Fruit fly (Drosophila melanogaster) whole organism, embryonic: ENCODE measurements around the gene CG12206.

Source experiments
- B-H2 ChIP-seq: fragments of 200-800 bp; sonication (Bioruptor generic); optimal IDR thresholded peaks from 2 replicates; lab custom pipeline; 2018; ENCODE audit warnings: missing biosample characterization, mild to moderate bottlenecking, missing genetic modification characterization
- Bdp1 ChIP-seq: fragments of 200-800 bp; sonication (Bioruptor generic); optimal IDR thresholded peaks from 3 replicates; lab custom pipeline; 2016; ENCODE audit warnings: missing biosample characterization, missing genetic modification characterization
- CG11696 ChIP-seq: fragments of 200-800 bp; sonication (Bioruptor generic); IDR thresholded peaks from 2 replicates; pipeline ENCODE4 v1.3.6; 2022; ENCODE audit warnings: missing biosample characterization, missing genetic modification characterization
- CG12104 ChIP-seq: fragments of 200-800 bp; sonication (Bioruptor generic); optimal IDR thresholded peaks from 3 replicates; lab custom pipeline; 2016; ENCODE audit warnings: missing biosample characterization, missing genetic modification characterization
- CG1233 ChIP-seq: fragments of 200-800 bp; sonication (Bioruptor generic); optimal IDR thresholded peaks from 4 replicates; lab custom pipeline; 2018; ENCODE audit warnings: missing biosample characterization, mild to moderate bottlenecking, missing genetic modification characterization
- CG12942 ChIP-seq: fragments of 200-800 bp; sonication (Bioruptor generic); optimal IDR thresholded peaks from 3 replicates; lab custom pipeline; 2016; ENCODE audit warnings: missing biosample characterization, missing genetic modification characterization
- CG14050 ChIP-seq: fragments of 200-800 bp; sonication (Bioruptor generic); IDR thresholded peaks from 3 replicates; pipeline ENCODE4 v1.3.6; 2022; ENCODE audit warnings: missing biosample characterization, missing genetic modification characterization
- CG15269 ChIP-seq: fragments of 200-800 bp; sonication (Bioruptor generic); optimal IDR thresholded peaks from 2 replicates; lab custom pipeline; 2018; ENCODE audit warnings: missing biosample characterization, mild to moderate bottlenecking, missing genetic modification characterization, moderate library complexity
- CG15514 ChIP-seq: fragments of 200-800 bp; sonication (Bioruptor generic); optimal IDR thresholded peaks from 3 replicates; lab custom pipeline; 2017; ENCODE audit warnings: missing biosample characterization, missing genetic modification characterization, mild to moderate bottlenecking, moderate library complexity, missing genetic modification reagents
- CG16863 ChIP-seq: fragments of 200-800 bp; sonication (Bioruptor generic); optimal IDR thresholded peaks from 3 replicates; lab custom pipeline; 2016; ENCODE audit warnings: missing biosample characterization, missing genetic modification characterization
- CG17612 ChIP-seq: fragments of 200-800 bp; sonication (Bioruptor generic); IDR thresholded peaks from 2 replicates; pipeline ENCODE4 v1.3.6; 2022; ENCODE audit warnings: missing biosample characterization, missing genetic modification characterization
- CG17829 ChIP-seq: fragments of 200-800 bp; optimal IDR thresholded peaks from 2 replicates; lab custom pipeline; 2019; ENCODE audit warnings: missing biosample characterization, mild to moderate bottlenecking, missing genetic modification characterization, moderate library complexity
- CG1792 ChIP-seq: fragments of 200-800 bp; sonication (Bioruptor generic); optimal IDR thresholded peaks from 2 replicates; lab custom pipeline; 2016; ENCODE audit warnings: missing biosample characterization, missing genetic modification characterization
- CG18262 ChIP-seq: fragments of 200-800 bp; optimal IDR thresholded peaks from 3 replicates; lab custom pipeline; 2019; ENCODE audit warnings: missing biosample characterization, mild to moderate bottlenecking, missing genetic modification characterization, moderate library complexity
- CG18764 ChIP-seq: fragments of 200-800 bp; sonication (Bioruptor generic); optimal IDR thresholded peaks from 3 replicates; lab custom pipeline; 2016; ENCODE audit warnings: missing biosample characterization, missing genetic modification characterization
- CG2116 ChIP-seq: fragments of 200-800 bp; sonication (Bioruptor generic); optimal IDR thresholded peaks from 3 replicates; lab custom pipeline; 2018; ENCODE audit warnings: missing biosample characterization, mild to moderate bottlenecking, missing genetic modification characterization
- CG4820 ChIP-seq: fragments of 200-800 bp; sonication (Bioruptor generic); optimal IDR thresholded peaks from 3 replicates; lab custom pipeline; 2016; ENCODE audit warnings: missing biosample characterization, missing genetic modification characterization
- CrebB ChIP-seq: fragments of 200-800 bp; sonication (Bioruptor generic); optimal IDR thresholded peaks from 3 replicates; lab custom pipeline; 2018; ENCODE audit warnings: missing biosample characterization, mild to moderate bottlenecking, missing genetic modification characterization
- Dbx ChIP-seq: fragments of 200-800 bp; sonication (Bioruptor generic); IDR thresholded peaks from 3 replicates; pipeline ENCODE4 v1.3.6; 2022; ENCODE audit warnings: missing biosample characterization, missing genetic modification characterization
- Dfd ChIP-seq, 2 experiments: fragments of >200 bp; optimal IDR thresholded peaks; 2 replicates each; lab custom pipeline; 2017; ENCODE audit warnings: missing biosample characterization in 2 of 2, missing genetic modification characterization in 2 of 2
- Fer3 ChIP-seq: fragments of 200-800 bp; sonication (Bioruptor generic); optimal IDR thresholded peaks from 2 replicates; lab custom pipeline; 2018; ENCODE audit warnings: missing biosample characterization, mild to moderate bottlenecking, missing genetic modification characterization, moderate library complexity
- HLH4C ChIP-seq: fragments of 200-800 bp; sonication (Bioruptor generic); IDR thresholded peaks from 3 replicates; pipeline ENCODE4 v1.3.6; 2022; ENCODE audit warnings: missing biosample characterization, missing genetic modification characterization; ENCODE audit not compliant: partially characterized antibody
- Hr78 ChIP-seq, 2 experiments: fragments of 200-800 bp in 1 of 2; fragments of >200 bp in 1 of 2; sonication (Bioruptor generic) in 1 of 2; optimal IDR thresholded peaks; 2 replicates each; lab custom pipeline; 2017 to 2019; ENCODE audit warnings: missing biosample characterization in 2 of 2, missing genetic modification characterization in 2 of 2, mild to moderate bottlenecking in 1 of 2, moderate library complexity in 1 of 2
- Poxn ChIP-seq: fragments of 200-800 bp; sonication (Bioruptor generic); IDR thresholded peaks from 2 replicates; pipeline ENCODE4 v1.3.6; 2022; ENCODE audit warnings: missing biosample characterization, missing genetic modification characterization
- Rfx ChIP-seq: fragments of 200-800 bp; sonication (Bioruptor generic); IDR thresholded peaks from 2 replicates; pipeline ENCODE4 v1.3.6; 2022; ENCODE audit warnings: missing biosample characterization, missing genetic modification characterization
- Sry-δ ChIP-seq: fragments of 200-800 bp; sonication (Bioruptor generic); optimal IDR thresholded peaks from 2 replicates; lab custom pipeline; 2016; ENCODE audit warnings: missing biosample characterization, missing genetic modification characterization
- Stat92E ChIP-seq, 3 experiments: fragments of >200 bp in 2 of 3; fragments of 200-800 bp in 1 of 3; sonication (Bioruptor generic) in 1 of 3; optimal IDR thresholded peaks; 2 replicates each; lab custom pipeline; 2017 to 2019; ENCODE audit warnings: missing biosample characterization in 3 of 3, missing genetic modification characterization in 3 of 3, mild to moderate bottlenecking in 1 of 3, moderate library complexity in 1 of 3
- bigmax ChIP-seq: fragments of 200-800 bp; sonication (Bioruptor generic); optimal IDR thresholded peaks from 2 replicates; lab custom pipeline; 2018; ENCODE audit warnings: missing biosample characterization, mild to moderate bottlenecking, missing genetic modification characterization
- chinmo ChIP-seq: fragments of 200-800 bp; sonication (Bioruptor generic); IDR thresholded peaks from 4 replicates; pipeline ENCODE4 v1.3.6; 2022; ENCODE audit warnings: missing biosample characterization, missing genetic modification characterization; ENCODE audit not compliant: partially characterized antibody
- croc ChIP-seq: fragments of 200-800 bp; sonication (Bioruptor generic); conservative IDR thresholded peaks from 3 replicates; pipeline ENCODE4 v1.3.6; 2022; ENCODE audit warnings: missing biosample characterization, missing genetic modification characterization
- crol ChIP-seq: fragments of 200-800 bp; sonication (Bioruptor generic); IDR thresholded peaks from 2 replicates; pipeline ENCODE4 v1.3.6; 2022; ENCODE audit warnings: missing biosample characterization, missing genetic modification characterization
- dysf ChIP-seq: fragments of 200-800 bp; sonication (Bioruptor generic); IDR thresholded peaks from 3 replicates; pipeline ENCODE4 v1.3.6; 2022; ENCODE audit warnings: missing biosample characterization, missing genetic modification characterization
- fd3F ChIP-seq: fragments of 200-800 bp; sonication (Bioruptor generic); optimal IDR thresholded peaks from 2 replicates; lab custom pipeline; 2018; ENCODE audit warnings: missing biosample characterization, mild to moderate bottlenecking, missing genetic modification characterization, moderate library complexity
- fru ChIP-seq: fragments of >200 bp; optimal IDR thresholded peaks from 2 replicates; lab custom pipeline; 2017
- gem ChIP-seq: fragments of 200-800 bp; sonication (Bioruptor generic); optimal IDR thresholded peaks from 2 replicates; lab custom pipeline; 2019; ENCODE audit warnings: missing biosample characterization, mild to moderate bottlenecking, missing genetic modification characterization, moderate library complexity
- gsb-n ChIP-seq: fragments of 200-800 bp; sonication (Bioruptor generic); optimal IDR thresholded peaks from 3 replicates; lab custom pipeline; 2018; ENCODE audit warnings: missing biosample characterization, mild to moderate bottlenecking, missing genetic modification characterization
- kni ChIP-seq: fragments of 200-800 bp; sonication (Bioruptor generic); optimal IDR thresholded peaks from 3 replicates; lab custom pipeline; 2017; ENCODE audit warnings: mild to moderate bottlenecking, missing biosample characterization, missing genetic modification reagents, missing genetic modification characterization
- lilli ChIP-seq: fragments of 200-800 bp; sonication (Bioruptor generic); optimal IDR thresholded peaks from 3 replicates; lab custom pipeline; 2016; ENCODE audit warnings: missing biosample characterization, missing genetic modification characterization
- nerfin-2 ChIP-seq: fragments of 200-800 bp; sonication (Bioruptor generic); IDR thresholded peaks from 2 replicates; pipeline ENCODE4 v1.3.6; 2022; ENCODE audit warnings: missing biosample characterization, missing genetic modification characterization; ENCODE audit not compliant: partially characterized antibody
- otp ChIP-seq: fragments of 200-800 bp; sonication (Bioruptor generic); IDR thresholded peaks from 3 replicates; pipeline ENCODE4, ENCODE4 v1.3.6; 2022; ENCODE audit warnings: missing biosample characterization, missing genetic modification characterization
- phol ChIP-seq: fragments of 200-800 bp; sonication (Bioruptor generic); optimal IDR thresholded peaks from 3 replicates; lab custom pipeline; 2018; ENCODE audit warnings: missing biosample characterization, mild to moderate bottlenecking, missing genetic modification characterization, moderate library complexity
- ro ChIP-seq: fragments of 200-800 bp; sonication (Bioruptor generic); IDR thresholded peaks from 2 replicates; pipeline ENCODE4 v1.3.6; 2022; ENCODE audit warnings: missing biosample characterization, missing genetic modification characterization
- salm ChIP-seq: fragments of 200-800 bp; sonication (Bioruptor generic); optimal IDR thresholded peaks from 2 replicates; lab custom pipeline; 2018; ENCODE audit warnings: missing biosample characterization, mild to moderate bottlenecking, missing genetic modification characterization
- schlank ChIP-seq: fragments of 200-800 bp; sonication (Bioruptor generic); optimal IDR thresholded peaks from 2 replicates; lab custom pipeline; 2018; ENCODE audit warnings: missing biosample characterization, mild to moderate bottlenecking, missing genetic modification characterization
- sd ChIP-seq: fragments of 200-800 bp; sonication (Bioruptor generic); optimal IDR thresholded peaks from 3 replicates; lab custom pipeline; 2018; ENCODE audit warnings: missing biosample characterization, mild to moderate bottlenecking, missing genetic modification characterization, moderate library complexity
- ttk ChIP-seq: fragments of 200-800 bp; sonication (Bioruptor generic); IDR thresholded peaks from 2 replicates; pipeline ENCODE4 v2.1.2; 2022; ENCODE audit warnings: missing biosample characterization, missing genetic modification characterization
- unpg ChIP-seq: fragments of 200-800 bp; sonication (Bioruptor generic); optimal IDR thresholded peaks from 3 replicates; lab custom pipeline; 2018; ENCODE audit warnings: missing biosample characterization, mild to moderate bottlenecking, missing genetic modification characterization, moderate library complexity
- vfl ChIP-seq: fragments of 200-800 bp; sonication (Bioruptor generic); optimal IDR thresholded peaks from 2 replicates; lab custom pipeline; 2016; ENCODE audit warnings: missing biosample characterization, missing genetic modification characterization
- vvl ChIP-seq: fragments of 200-800 bp; sonication (Bioruptor generic); IDR thresholded peaks from 2 replicates; pipeline ENCODE4 v1.3.6; 2022; ENCODE audit warnings: missing biosample characterization, missing genetic modification characterization

CG12206 gene

DNA sequence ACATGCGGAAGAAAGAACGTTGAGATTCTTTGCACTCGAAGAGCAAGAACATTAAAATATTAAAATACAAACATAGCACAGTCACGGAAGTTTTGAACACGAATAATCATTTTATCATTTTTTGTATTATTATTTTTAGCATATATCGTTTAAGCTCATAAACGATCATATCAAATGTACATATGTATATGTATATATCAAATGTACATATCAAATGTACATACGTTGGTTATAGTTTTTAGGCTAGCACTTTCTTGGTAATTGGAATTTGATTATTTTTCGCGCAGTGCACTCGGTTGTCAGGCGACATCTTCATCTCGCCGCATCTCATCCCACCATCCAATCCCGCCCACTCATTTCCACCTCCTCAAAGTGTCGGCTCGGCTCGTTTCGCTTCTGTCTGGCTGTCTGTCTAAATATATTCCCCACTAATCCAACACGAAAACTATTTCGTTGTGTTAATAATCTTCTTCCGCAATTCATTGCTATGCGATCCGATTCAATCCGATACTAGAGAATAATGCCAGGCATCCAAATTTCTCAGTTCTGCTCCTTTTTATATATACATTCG is 18.8 kb downstream of the CG12206 start (continued):
- TF ChIP-seq CG1233 (GFP tag; lab: Kevin White, UChicago) = no peak
- no peak for TF ChIP-seq CG15514 (GFP tag; lab: Kevin White, UChicago)
- TF ChIP-seq CrebB = no peak
- TF ChIP-seq croc = peak; percentile 55; the same call in 2 of the 3 replicates
- no peak for TF ChIP-seq Bdp1 (GFP tag; lab: Kevin White, UChicago)
- no peak for TF ChIP-seq CG11696 (GFP tag; lab: Robert Waterston, UW)
- TF ChIP-seq gsb-n (tag; lab: Kevin White, UChicago) = peak; percentile 45
- TF ChIP-seq nerfin-2 (GFP tag; lab: Robert Waterston, UW) = no peak
- no peak for TF ChIP-seq HLH4C (GFP tag; lab: Robert Waterston, UW)
- TF ChIP-seq ttk = no peak
- TF ChIP-seq vfl (GFP tag; lab: Kevin White, UChicago) = no peak
- no peak for TF ChIP-seq fd3F (GFP tag; lab: Kevin White, UChicago)
- TF ChIP-seq CG12942 (GFP tag; lab: Kevin White, UChicago) = peak; percentile 5
- peak; percentile 57 for TF ChIP-seq unpg
- TF ChIP-seq vvl (GFP tag; lab: Robert Waterston, UW) = 0 out of 2 replicates have a peak, but pooled peaks have one; percentile 15
- TF ChIP-seq dysf (GFP tag; lab: Robert Waterston, UW) = peak; percentile 63; the same call in 2 of the 3 replicates
- TF ChIP-seq CG16863 = no peak
- TF ChIP-seq B-H2 (GFP tag; lab: Kevin White, UChicago) = no peak
- TF ChIP-seq CG15269 (tag; lab: Kevin White, UChicago) = peak; percentile 61
- no peak for TF ChIP-seq schlank (tag; lab: Kevin White, UChicago)
- TF ChIP-seq Sry-δ (GFP tag; lab: Kevin White, UChicago) = no peak
- TF ChIP-seq Dbx (GFP tag; lab: Robert Waterston, UW) = no peak
- TF ChIP-seq Poxn (GFP tag; lab: Robert Waterston, UW) = no peak
- TF ChIP-seq CG14050 (GFP tag; lab: Robert Waterston, UW) = no peak
- peak; percentile 15 for TF ChIP-seq Fer3 (tag; lab: Kevin White, UChicago)
- peak; percentile 33; the same call in 1 of the 2 replicates for TF ChIP-seq Rfx
- no peak for TF ChIP-seq otp (GFP tag; lab: Robert Waterston, UW)
- no peak for TF ChIP-seq Stat92E (GFP tag; optimal IDR thresholded peaks at IDR 0.05; lab: Kevin White, UChicago)
- no peak for TF ChIP-seq fru (lab: Kevin White, UChicago)
- no peak for TF ChIP-seq kni
- TF ChIP-seq CG4820 = peak; percentile 1
- no peak for TF ChIP-seq Hr78 (GFP tag; optimal IDR thresholded peaks at IDR 0.05; lab: Kevin White, UChicago)
- TF ChIP-seq bigmax (GFP tag; lab: Kevin White, UChicago) = no peak
- TF ChIP-seq CG12104 (GFP tag; lab: Kevin White, UChicago) = no peak
- no peak for TF ChIP-seq CG2116 (GFP tag; lab: Kevin White, UChicago)
- no peak for TF ChIP-seq Dfd (GFP tag; optimal IDR thresholded peaks at IDR 0.05; lab: Kevin White, UChicago)
- TF ChIP-seq CG17829 (tag; lab: Kevin White, UChicago) = peak; percentile 47
- peak; percentile 0 for TF ChIP-seq salm (tag; lab: Kevin White, UChicago)
- peak; percentile 76 for TF ChIP-seq phol (tag; lab: Kevin White, UChicago)
- no peak for TF ChIP-seq sd (tag; lab: Kevin White, UChicago)
- no peak for TF ChIP-seq ro (GFP tag; lab: Robert Waterston, UW)
- TF ChIP-seq lilli (GFP tag; lab: Kevin White, UChicago) = peak; percentile 6
- no peak for TF ChIP-seq crol (GFP tag; lab: Robert Waterston, UW)
- no peak for TF ChIP-seq chinmo (GFP tag; lab: Robert Waterston, UW)
- TF ChIP-seq CG18764 (GFP tag; lab: Kevin White, UChicago) = no peak
- TF ChIP-seq CG1792 (GFP tag; lab: Kevin White, UChicago) = no peak
- peak; percentile 67 for TF ChIP-seq CG18262
- TF ChIP-seq gem = peak; percentile 77
- TF ChIP-seq CG17612 (GFP tag; lab: Robert Waterston, UW) = no peak
